Worm (Caenorhabditis elegans) whole organism, L2 larva: ENCODE measurements around the gene sqv-4.

Experiments used
- C34F6.9 ChIP-seq: fragments of 150-350 bp; optimal IDR thresholded peaks from 2 replicates; lab custom pipeline; 2014; ENCODE audit warnings: missing biosample characterization, missing genetic modification characterization
- R02D3.7 ChIP-seq: fragments of 150-350 bp; optimal IDR thresholded peaks from 2 replicates; lab custom pipeline; 2014; ENCODE audit warnings: missing biosample characterization, missing genetic modification characterization
- Y55F3AM.14 ChIP-seq: fragments of 200-800 bp; sonication (Bioruptor generic); optimal IDR thresholded peaks from 2 replicates; lab custom pipeline; 2018; ENCODE audit warnings: mild to moderate bottlenecking, missing genetic modification characterization, missing compliant biosample characterization
- ZK546.5 ChIP-seq: sonication (generic microtip); optimal IDR thresholded peaks from 2 replicates; lab custom pipeline; 2017; ENCODE audit warnings: missing biosample characterization, missing genetic modification characterization
- alr-1 ChIP-seq: fragments of 150-350 bp; optimal IDR thresholded peaks from 2 replicates; lab custom pipeline; 2014; ENCODE audit warnings: missing biosample characterization, missing genetic modification characterization
- aly-2 ChIP-seq: fragments of 150-350 bp; optimal IDR thresholded peaks from 2 replicates; lab custom pipeline; 2014; ENCODE audit warnings: missing biosample characterization, missing genetic modification characterization
- ama-1 ChIP-seq: fragments of 150-350 bp; optimal IDR thresholded peaks from 2 replicates; lab custom pipeline; 2018; ENCODE audit warnings: inconsistent platforms
- blmp-1 ChIP-seq: sonication (generic microtip); optimal IDR thresholded peaks from 2 replicates; lab custom pipeline; 2017; ENCODE audit warnings: missing genetic modification characterization, mild to moderate bottlenecking, missing compliant biosample characterization, antibody characterized with exemption, moderate library complexity; ENCODE audit not compliant: insufficient read depth
- ceh-82 ChIP-seq: fragments of 150-350 bp; optimal IDR thresholded peaks from 2 replicates; lab custom pipeline; 2014; ENCODE audit warnings: missing biosample characterization, missing genetic modification characterization
- dmd-4 ChIP-seq: sonication (generic microtip); optimal IDR thresholded peaks from 2 replicates; lab custom pipeline; 2017; ENCODE audit warnings: missing biosample characterization, missing genetic modification characterization
- egl-27 ChIP-seq: sonication (generic microtip); optimal IDR thresholded peaks from 3 replicates; lab custom pipeline; 2017; ENCODE audit warnings: missing biosample characterization, missing genetic modification reagents, missing genetic modification characterization
- elt-1 ChIP-seq: fragments of 150-350 bp; optimal IDR thresholded peaks from 2 replicates; lab custom pipeline; 2014; ENCODE audit warnings: missing biosample characterization, missing genetic modification characterization
- fos-1 ChIP-seq: fragments of 150-350 bp; optimal IDR thresholded peaks from 2 replicates; lab custom pipeline; 2014; ENCODE audit warnings: missing biosample characterization, missing genetic modification characterization
- gmeb-1 ChIP-seq: fragments of 150-350 bp; optimal IDR thresholded peaks from 2 replicates; lab custom pipeline; 2014; ENCODE audit warnings: missing biosample characterization, missing genetic modification characterization
- lin-11 ChIP-seq: fragments of 150-350 bp; sonication (generic microtip); optimal IDR thresholded peaks from 2 replicates; lab custom pipeline; 2014; ENCODE audit warnings: missing biosample characterization, missing genetic modification characterization, inconsistent platforms, mixed read lengths
- lin-13 ChIP-seq: fragments of 150-350 bp; optimal IDR thresholded peaks from 2 replicates; lab custom pipeline; 2014; ENCODE audit warnings: missing biosample characterization, missing genetic modification reagents, missing genetic modification characterization
- mab-5 ChIP-seq: fragments of 150-350 bp; optimal IDR thresholded peaks from 2 replicates; lab custom pipeline; 2014; ENCODE audit warnings: missing biosample characterization, missing genetic modification characterization
- mbf-1 ChIP-seq: sonication (generic microtip); optimal IDR thresholded peaks from 2 replicates; lab custom pipeline; 2017; ENCODE audit warnings: missing biosample characterization, missing genetic modification characterization
- mdl-1 ChIP-seq, 2 experiments: fragments of 150-350 bp in 1 of 2; sonication (generic microtip) in 1 of 2; optimal IDR thresholded peaks; 2 replicates each; lab custom pipeline; 2017; ENCODE audit warnings: missing biosample characterization in 2 of 2, missing genetic modification characterization in 2 of 2
- nhr-11 ChIP-seq: fragments of 150-350 bp; optimal IDR thresholded peaks from 2 replicates; lab custom pipeline; 2014; ENCODE audit warnings: missing biosample characterization, missing genetic modification characterization
- nhr-12 ChIP-seq: fragments of 150-350 bp; optimal IDR thresholded peaks from 2 replicates; lab custom pipeline; 2014; ENCODE audit warnings: missing biosample characterization, missing genetic modification characterization
- nhr-21 ChIP-seq: fragments of 150-350 bp; optimal IDR thresholded peaks from 2 replicates; lab custom pipeline; 2014; ENCODE audit warnings: missing biosample characterization, missing genetic modification characterization
- nhr-23 ChIP-seq: fragments of 150-350 bp; optimal IDR thresholded peaks from 2 replicates; lab custom pipeline; 2014; ENCODE audit warnings: missing biosample characterization, missing genetic modification reagents, missing genetic modification characterization
- nhr-237 ChIP-seq: fragments of 150-350 bp; optimal IDR thresholded peaks from 2 replicates; lab custom pipeline; 2014; ENCODE audit warnings: missing biosample characterization, missing genetic modification characterization
- nhr-25 ChIP-seq: fragments of 150-350 bp; sonication (generic microtip); optimal IDR thresholded peaks from 3 replicates; lab custom pipeline; 2014; ENCODE audit warnings: missing biosample characterization, missing genetic modification characterization
- nhr-6 ChIP-seq: fragments of 150-350 bp; optimal IDR thresholded peaks from 2 replicates; lab custom pipeline; 2014; ENCODE audit warnings: missing biosample characterization, missing genetic modification characterization
- nhr-77 ChIP-seq: fragments of 150-350 bp; optimal IDR thresholded peaks from 2 replicates; lab custom pipeline; 2014; ENCODE audit warnings: missing biosample characterization, missing genetic modification characterization
- peb-1 ChIP-seq: fragments of 150-350 bp; optimal IDR thresholded peaks from 2 replicates; lab custom pipeline; 2014; ENCODE audit warnings: missing biosample characterization, missing genetic modification characterization
- sem-4 ChIP-seq: fragments of 150-350 bp; optimal IDR thresholded peaks from 2 replicates; lab custom pipeline; 2014; ENCODE audit warnings: missing biosample characterization, missing genetic modification reagents, missing genetic modification characterization
- skn-1 ChIP-seq: sonication (generic microtip); optimal IDR thresholded peaks from 2 replicates; lab custom pipeline; 2017; ENCODE audit warnings: missing biosample characterization, missing genetic modification characterization
- sma-3 ChIP-seq: sonication (generic microtip); optimal IDR thresholded peaks from 2 replicates; lab custom pipeline; 2016; ENCODE audit warnings: missing genetic modification reagents, missing genetic modification characterization, missing compliant biosample characterization
- sma-9 ChIP-seq, 2 experiments: fragments of 150-350 bp in 1 of 2; sonication (generic microtip) in 1 of 2; optimal IDR thresholded peaks; 2 replicates each; lab custom pipeline; 2014 to 2016; ENCODE audit warnings: missing genetic modification characterization in 2 of 2, mild to moderate bottlenecking in 1 of 2, missing biosample characterization in 1 of 2, missing compliant biosample characterization in 1 of 2, missing genetic modification reagents in 1 of 2, moderate library complexity in 1 of 2
- unc-55 ChIP-seq: fragments of 150-350 bp; sonication (generic microtip); optimal IDR thresholded peaks from 3 replicates; lab custom pipeline; 2014; ENCODE audit warnings: missing biosample characterization, missing genetic modification reagents, missing genetic modification characterization
- unc-62 ChIP-seq: fragments of 150-350 bp; optimal IDR thresholded peaks from 2 replicates; lab custom pipeline; 2014; ENCODE audit warnings: missing biosample characterization, missing genetic modification reagents, missing genetic modification characterization
- zag-1 ChIP-seq: fragments of 150-350 bp; optimal IDR thresholded peaks from 2 replicates; lab custom pipeline; 2014; ENCODE audit warnings: missing biosample characterization, missing genetic modification characterization
- ztf-11 ChIP-seq: sonication (generic microtip); optimal IDR thresholded peaks from 2 replicates; lab custom pipeline; 2017; ENCODE audit warnings: missing biosample characterization, missing genetic modification characterization

Gene sqv-4

DNA sequence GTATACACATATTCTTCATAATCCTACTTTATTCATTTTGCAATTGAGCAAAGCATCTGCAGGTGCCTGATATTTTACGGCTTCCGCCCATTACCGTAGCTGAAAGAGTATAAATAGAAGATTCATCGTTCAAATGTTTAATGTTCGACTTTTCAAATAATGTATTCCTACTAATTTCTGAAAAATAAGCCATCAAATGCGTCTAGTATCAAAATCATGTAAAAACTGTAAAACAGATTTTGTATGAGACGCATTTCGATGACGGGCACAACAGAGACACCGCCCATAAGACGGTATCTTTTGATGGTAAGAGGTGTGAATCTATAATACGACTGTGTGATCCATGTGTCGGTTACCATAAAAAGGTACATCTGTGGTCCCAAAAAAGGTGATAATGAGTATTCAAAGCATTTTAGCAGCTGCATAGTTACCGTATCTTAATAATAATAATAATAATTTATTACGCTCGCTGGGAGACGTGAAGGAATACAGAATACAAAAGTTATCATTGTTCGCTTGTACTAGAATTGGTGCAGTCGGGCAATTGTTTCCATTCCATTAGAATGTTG, 14.1 kb downstream of the sqv-4 start, which contains the start of the genes C32C4.3 and C32C4.16:
C32C4.3 (minus strand) TSS at position 101 of the 569 bp plus-strand sequence.
C32C4.16 (plus strand) TSS at position 519 of the 569 bp plus-strand sequence.
- TF ChIP-seq mab-5 (tag; lab: Kevin White, UChicago), result no peak
- TF ChIP-seq ztf-11 (tag; lab: Kevin White, UChicago), result no peak
- no peak for TF ChIP-seq ceh-82
- no peak for TF ChIP-seq C34F6.9 (tag; lab: Kevin White, UChicago)
- TF ChIP-seq ZK546.5 (tag; lab: Kevin White, UChicago), result no peak
- no peak for TF ChIP-seq R02D3.7 (tag; lab: Kevin White, UChicago)
- no peak for TF ChIP-seq unc-62 (GFP tag; lab: Kevin White, UChicago)
- TF ChIP-seq nhr-6 (tag; lab: Kevin White, UChicago), result no peak
- no peak for TF ChIP-seq lin-13 (GFP tag; lab: Kevin White, UChicago)
- TF ChIP-seq sma-9 (GFP tag; optimal IDR thresholded peaks at IDR 0.05; lab: Kevin White, UChicago), result no peak
- no peak for TF ChIP-seq sma-9 (tag; optimal IDR thresholded peaks at IDR 0.05; lab: Kevin White, UChicago)
- TF ChIP-seq alr-1 (tag; lab: Kevin White, UChicago), result no peak
- no peak for TF ChIP-seq nhr-77 (tag; lab: Kevin White, UChicago)
- no peak for TF ChIP-seq mdl-1 (tag; optimal IDR thresholded peaks at IDR 0.05; lab: Kevin White, UChicago)
- no peak for TF ChIP-seq Y55F3AM.14

ce11 chrV:10640977-10641376, 20.3 kb downstream of the sqv-4 start:
- TF ChIP-seq nhr-23 (tag; lab: Kevin White, UChicago) (no peak), unc-62 (GFP tag; lab: Kevin White, UChicago) (no peak), zag-1 (tag; lab: Kevin White, UChicago) (no peak), aly-2 (tag; lab: Kevin White, UChicago) (no peak), alr-1 (tag; lab: Kevin White, UChicago) (no peak), dmd-4 (tag; lab: Kevin White, UChicago) (no peak), gmeb-1 (tag; lab: Kevin White, UChicago) (no peak), ztf-11 (tag; lab: Kevin White, UChicago) (no peak), nhr-25 (tag; lab: Kevin White, UChicago) (no peak), ama-1 (lab: Kevin White, UChicago) (no peak), unc-55 (GFP tag; lab: Kevin White, UChicago) (no peak), lin-11 (no peak), ZK546.5 (tag; lab: Kevin White, UChicago) (no peak), elt-1 (no peak), R02D3.7 (tag; lab: Kevin White, UChicago) (no peak), nhr-237 (tag; lab: Kevin White, UChicago) (no peak)

DNA sequence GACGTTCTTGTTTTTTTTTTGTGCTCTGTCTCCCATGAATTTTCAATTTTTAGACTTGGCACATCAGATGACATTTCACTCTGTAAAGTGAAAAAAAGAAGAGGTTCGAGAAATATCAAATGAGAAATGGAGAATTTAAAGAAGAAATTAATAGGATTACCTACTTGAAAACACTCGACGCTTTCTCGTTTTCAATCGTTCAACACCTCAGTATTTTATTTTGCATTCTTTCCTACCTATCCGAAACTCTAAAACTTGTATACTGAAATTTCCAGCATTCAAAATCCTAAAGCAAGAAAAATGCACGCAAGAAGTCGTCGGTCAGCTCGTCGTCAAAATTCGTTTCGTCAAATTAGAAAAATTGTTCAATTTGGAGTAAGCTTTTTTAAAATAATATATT, 25.5 kb downstream of the sqv-4 start, which contains the start of gene kvs-2:
kvs-2 (plus strand) TSS at position 301 of the 400 bp plus-strand sequence.
- TF ChIP-seq lin-11 (no peak), peb-1 (tag; lab: Kevin White, UChicago) (no peak)

DNA sequence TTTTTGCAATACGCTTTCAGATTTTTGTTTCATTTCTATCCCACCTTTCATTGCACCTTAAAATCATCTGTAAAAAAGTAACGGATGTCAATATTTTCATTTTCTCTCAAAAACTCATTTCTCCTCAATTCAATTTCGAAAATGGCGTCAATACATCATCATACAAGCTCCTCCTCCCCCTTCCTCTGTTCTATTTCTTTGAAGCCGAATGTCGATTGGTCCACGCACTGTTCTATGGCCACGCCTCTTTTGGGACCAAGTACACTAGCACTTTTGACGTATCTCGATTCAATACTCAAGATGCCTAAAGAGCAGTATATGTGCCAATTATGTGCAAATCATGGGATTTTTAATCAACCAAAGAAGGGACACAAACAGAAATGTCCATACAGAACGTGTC, 28.5 kb downstream of the sqv-4 start, which contains the start of gene mab-23:
mab-23 (plus strand) TSS at position 301 of the 400 bp plus-strand sequence.
- TF ChIP-seq nhr-11 (tag; lab: Kevin White, UChicago) (no peak), blmp-1 (tag; lab: Kevin White, UChicago) (no peak), nhr-23 (tag; lab: Kevin White, UChicago) (no peak), egl-27 (no peak), nhr-21 (no peak), skn-1 (no peak), fos-1 (tag; lab: Kevin White, UChicago) (no peak), R02D3.7 (tag; lab: Kevin White, UChicago) (no peak)

ce11 chrV:10630497-10630896, 30.8 kb downstream of the sqv-4 start:
- no peak for TF ChIP-seq sma-3 (GFP tag; lab: Kevin White, UChicago)
- no peak for TF ChIP-seq sem-4 (tag; lab: Kevin White, UChicago)
- TF ChIP-seq nhr-12, result no peak
- TF ChIP-seq nhr-23 (tag; lab: Kevin White, UChicago), result no peak
- no peak for TF ChIP-seq mbf-1 (tag; lab: Kevin White, UChicago)
